Fruit fly (Drosophila melanogaster) whole organism, pupa: Measurements from ENCODE around the gene CG13947.

Source experiments
- CG10348 ChIP-seq: fragments of 200-800 bp; sonication (Bioruptor generic); IDR thresholded peaks from 2 replicates; pipeline ENCODE4 v1.3.6; 2022; ENCODE audit warnings: missing biosample characterization, missing genetic modification characterization
- CG12605 ChIP-seq: fragments of 200-800 bp; sonication (Bioruptor generic); IDR thresholded peaks from 2 replicates; pipeline ENCODE4 v1.3.6; 2022; ENCODE audit warnings: missing biosample characterization, missing genetic modification characterization
- CG13204 ChIP-seq: fragments of 200-800 bp; sonication (Bioruptor generic); optimal IDR thresholded peaks from 2 replicates; lab custom pipeline; 2018; ENCODE audit warnings: missing biosample characterization, mild to moderate bottlenecking, missing genetic modification characterization, moderate library complexity
- CG14655 ChIP-seq: fragments of 200-800 bp; sonication (Bioruptor generic); optimal IDR thresholded peaks from 3 replicates; lab custom pipeline; 2017; ENCODE audit warnings: mild to moderate bottlenecking, missing biosample characterization, missing genetic modification reagents, missing genetic modification characterization
- CG15710 ChIP-seq: fragments of 200-800 bp; sonication (Bioruptor generic); optimal IDR thresholded peaks from 2 replicates; lab custom pipeline; 2018; ENCODE audit warnings: missing biosample characterization, mild to moderate bottlenecking, missing genetic modification characterization, moderate library complexity
- CG17806 ChIP-seq: fragments of 200-800 bp; sonication (Bioruptor generic); optimal IDR thresholded peaks from 2 replicates; lab custom pipeline; 2018; ENCODE audit warnings: missing biosample characterization, mild to moderate bottlenecking, missing genetic modification characterization, moderate library complexity
- CG32121 ChIP-seq: fragments of 200-800 bp; sonication (Bioruptor generic); IDR thresholded peaks from 2 replicates; pipeline ENCODE4 v1.3.6; 2022; ENCODE audit warnings: missing biosample characterization, missing genetic modification characterization
- CG34367 ChIP-seq: fragments of 200-800 bp; sonication (Bioruptor generic); optimal IDR thresholded peaks from 2 replicates; lab custom pipeline; 2018; ENCODE audit warnings: missing biosample characterization, mild to moderate bottlenecking, missing genetic modification characterization
- CG4496 ChIP-seq: fragments of 200-800 bp; sonication (Bioruptor generic); IDR thresholded peaks from 3 replicates; pipeline ENCODE4 v1.3.6; 2022; ENCODE audit warnings: missing biosample characterization, missing genetic modification characterization
- CG8159 ChIP-seq: fragments of 200-800 bp; sonication (Bioruptor generic); optimal IDR thresholded peaks from 3 replicates; lab custom pipeline; 2018; ENCODE audit warnings: missing biosample characterization, mild to moderate bottlenecking, missing genetic modification characterization, moderate library complexity
- CG8301 ChIP-seq: fragments of 200-800 bp; sonication (Bioruptor generic); optimal IDR thresholded peaks from 2 replicates; lab custom pipeline; 2018; ENCODE audit warnings: missing biosample characterization, mild to moderate bottlenecking, missing genetic modification characterization
- CG9948 ChIP-seq: fragments of 200-800 bp; sonication (Bioruptor generic); optimal IDR thresholded peaks from 2 replicates; lab custom pipeline; 2018; ENCODE audit warnings: missing biosample characterization, mild to moderate bottlenecking, missing genetic modification characterization, moderate library complexity
- D1 ChIP-seq: fragments of 200-800 bp; sonication (Bioruptor generic); optimal IDR thresholded peaks from 2 replicates; lab custom pipeline; 2018; ENCODE audit warnings: missing biosample characterization, mild to moderate bottlenecking, missing genetic modification characterization, moderate library complexity
- EcR ChIP-seq: fragments of 200-800 bp; sonication (Bioruptor generic); optimal IDR thresholded peaks from 3 replicates; lab custom pipeline; 2019; ENCODE audit warnings: missing biosample characterization, missing genetic modification characterization, mild to moderate bottlenecking, moderate library complexity, missing genetic modification reagents
- Ets98B ChIP-seq: fragments of 200-800 bp; sonication (Bioruptor generic); IDR thresholded peaks from 2 replicates; pipeline ENCODE4 v1.3.6; 2022; ENCODE audit warnings: missing biosample characterization, missing genetic modification characterization
- Pif1A ChIP-seq: fragments of 200-800 bp; sonication (Bioruptor generic); optimal IDR thresholded peaks from 3 replicates; lab custom pipeline; 2016; ENCODE audit warnings: missing biosample characterization, missing genetic modification characterization
- Pif1B ChIP-seq: fragments of 200-800 bp; sonication (Bioruptor generic); optimal IDR thresholded peaks from 3 replicates; lab custom pipeline; 2016; ENCODE audit warnings: missing biosample characterization, missing genetic modification characterization
- Snoo ChIP-seq: fragments of 200-800 bp; sonication (Bioruptor generic); optimal IDR thresholded peaks from 3 replicates; lab custom pipeline; 2017; ENCODE audit warnings: missing biosample characterization, mild to moderate bottlenecking, missing genetic modification characterization, inconsistent platforms
- fd96Ca ChIP-seq: fragments of 200-800 bp; sonication (Bioruptor generic); IDR thresholded peaks from 3 replicates; pipeline ENCODE4 v1.3.6; 2022; ENCODE audit warnings: missing biosample characterization, missing genetic modification characterization
- gl ChIP-seq: fragments of 200-800 bp; sonication (Bioruptor generic); optimal IDR thresholded peaks from 2 replicates; lab custom pipeline; 2018; ENCODE audit warnings: missing biosample characterization, mild to moderate bottlenecking, missing genetic modification characterization
- rn ChIP-seq: fragments of 200-800 bp; sonication (Bioruptor generic); IDR thresholded peaks from 2 replicates; pipeline ENCODE4 v1.3.6; 2022; ENCODE audit warnings: missing biosample characterization, missing genetic modification characterization

The CG13947 gene

dm6 chr2L:827049-827448 is 48.1 kb downstream of the CG13947 start:
- TF ChIP-seq CG32121 (GFP tag; lab: Robert Waterston, UW): no peak
- TF ChIP-seq CG12605 (GFP tag; lab: Robert Waterston, UW): 0 out of 2 replicates have a peak, but pooled peaks have one; percentile 18
- TF ChIP-seq CG17806 (tag; lab: Kevin White, UChicago): no peak
- TF ChIP-seq CG34367 (tag; lab: Kevin White, UChicago): no peak

- peak; percentile 27 for TF ChIP-seq EcR
- TF ChIP-seq fd96Ca (GFP tag; lab: Robert Waterston, UW): no peak
- TF ChIP-seq CG17806 (tag; lab: Kevin White, UChicago): no peak
- no peak for TF ChIP-seq CG32121 (GFP tag; lab: Robert Waterston, UW)
- TF ChIP-seq CG8301 (tag; lab: Kevin White, UChicago): no peak
- peak; percentile 23 for TF ChIP-seq CG15710 (tag; lab: Kevin White, UChicago)
- TF ChIP-seq CG34367 (tag; lab: Kevin White, UChicago): no peak
- no peak for TF ChIP-seq D1 (tag; lab: Kevin White, UChicago)
- no peak for TF ChIP-seq Pif1B (GFP tag; lab: Kevin White, UChicago)
- TF ChIP-seq rn (GFP tag; lab: Robert Waterston, UW): no peak
- no peak for TF ChIP-seq gl (tag; lab: Kevin White, UChicago)
- no peak for TF ChIP-seq CG10348
- TF ChIP-seq CG8159: no peak
- TF ChIP-seq CG13204 (GFP tag; lab: Kevin White, UChicago): no peak
- no peak for TF ChIP-seq CG12605 (GFP tag; lab: Robert Waterston, UW)
- TF ChIP-seq CG9948 (tag; lab: Kevin White, UChicago): peak; percentile 26
- 0 out of 2 replicates have a peak, but pooled peaks have one; percentile 8 for TF ChIP-seq Ets98B (GFP tag; lab: Robert Waterston, UW)
- TF ChIP-seq CG14655 (GFP tag; lab: Kevin White, UChicago): no peak
- TF ChIP-seq CG4496 (GFP tag; lab: Robert Waterston, UW): no peak
- TF ChIP-seq Pif1A (GFP tag; lab: Kevin White, UChicago): no peak
- TF ChIP-seq Snoo (tag; lab: Kevin White, UChicago): no peak
- TF ChIP-seq, all 21 proteins: peak for 4
These were observed 48.8 kb downstream of the CG13947 start for dm6 chr2L:827516-828362.
